Worm (Caenorhabditis elegans): Measurements from ENCODE around the gene col-128.

- peak; percentile 51 for TF ChIP-seq lir-3 (tag; optimal IDR thresholded peaks at IDR 0.05; ENCODE audit: poor library complexity)
- no peak for TF ChIP-seq snpc-4 (tag; optimal IDR thresholded peaks at IDR 0.05)
- no peak for TF ChIP-seq egl-27 (tag; optimal IDR thresholded peaks at IDR 0.05)
- TF ChIP-seq jun-1 (tag; optimal IDR thresholded peaks at IDR 0.05): no peak
- peak; percentile 28 for TF ChIP-seq nhr-77 (tag; optimal IDR thresholded peaks at IDR 0.05)
- no peak for TF ChIP-seq unc-62 (GFP tag; optimal IDR thresholded peaks at IDR 0.05)
- TF ChIP-seq skn-1 (tag; optimal IDR thresholded peaks at IDR 0.05): peak; percentile 13
- TF ChIP-seq lin-15B (tag; optimal IDR thresholded peaks at IDR 0.05): no peak
- 0 out of 2 replicates have a peak, but pooled peaks have one; percentile 11 for TF ChIP-seq mab-9 (GFP tag; IDR thresholded peaks at IDR 0.05)
- peak in 1 of 2 experiments; percentile 43 for TF ChIP-seq mdl-1 (tag; optimal IDR thresholded peaks at IDR 0.05)
- TF ChIP-seq zag-1 (tag; optimal IDR thresholded peaks at IDR 0.05): no peak
- no peak for TF ChIP-seq nhr-11 (tag; optimal IDR thresholded peaks at IDR 0.05)
- TF ChIP-seq ceh-82 (tag; optimal IDR thresholded peaks at IDR 0.05): peak; percentile 8 to 63 (median 33)
Measured at ce11 chrIV:11594191-11594673, 42.5 kb upstream of the col-128 start, which contains the start of gene mig-38.

Data from whole organism, L1 larva.